Worm (Caenorhabditis elegans) whole organism, midembryonic: Measurements from ENCODE around the gene fbxa-152.

Source experiments
- T22C8.4 ChIP-seq: fragments of 200-800 bp; sonication (Bioruptor generic); IDR thresholded peaks from 2 replicates; pipeline ENCODE4 v1.3.6; 2022; ENCODE audit warnings: missing genetic modification characterization, missing compliant biosample characterization
- flt-1 ChIP-seq: fragments of 200-800 bp; sonication (Bioruptor generic); IDR thresholded peaks from 2 replicates; pipeline ENCODE4 v1.3.6; 2022; ENCODE audit warnings: missing genetic modification characterization, missing compliant biosample characterization
- ref-1 ChIP-seq: fragments of 200-800 bp; sonication (Bioruptor generic); conservative IDR thresholded peaks from 2 replicates; pipeline ENCODE4 v1.3.6; 2022; ENCODE audit warnings: missing genetic modification reagents, missing genetic modification characterization, missing compliant biosample characterization
- ztf-29 ChIP-seq: fragments of 200-800 bp; sonication (Bioruptor generic); IDR thresholded peaks from 2 replicates; pipeline ENCODE4 v1.3.6; 2022; ENCODE audit warnings: missing genetic modification reagents, missing genetic modification characterization, missing compliant biosample characterization

DNA sequence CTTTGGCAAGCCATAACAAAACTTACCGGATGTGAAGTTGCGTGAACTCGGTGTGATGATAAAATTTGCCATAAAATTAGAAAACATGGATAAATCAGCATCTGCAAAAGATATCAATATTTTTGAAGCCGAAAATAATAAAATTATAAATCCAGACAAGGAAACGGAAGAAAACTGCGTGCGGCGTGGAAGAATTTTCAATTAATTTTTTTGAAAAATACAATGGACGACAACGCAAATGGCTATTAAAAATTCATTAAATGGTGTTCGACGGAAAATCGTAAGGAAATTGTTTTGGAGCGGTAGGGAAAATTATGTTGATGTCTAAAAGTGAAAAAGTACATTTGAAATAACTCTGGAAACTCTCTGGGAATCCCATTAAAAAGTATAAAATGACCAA, 43.1 kb downstream of the fbxa-152 start, which contains the start of gene acr-18:
- no peak for TF ChIP-seq T22C8.4 (GFP tag; lab: Robert Waterston, UW)
- no peak for TF ChIP-seq ref-1 (GFP tag; lab: Robert Waterston, UW)
- TF ChIP-seq ztf-29 (GFP tag; lab: Robert Waterston, UW): no peak
- no peak for TF ChIP-seq flt-1 (GFP tag; lab: Robert Waterston, UW)
